Worm (Caenorhabditis elegans) whole organism, early embryonic: ENCODE measurements around the gene fard-1.

Source experiments
- B0310.2 ChIP-seq: sonication (generic microtip); optimal IDR thresholded peaks from 2 replicates; lab custom pipeline; 2016; ENCODE audit warnings: mild to moderate bottlenecking, missing genetic modification characterization, missing compliant biosample characterization
- F13C5.2 ChIP-seq: sonication (generic microtip); optimal IDR thresholded peaks from 2 replicates; lab custom pipeline; 2017; ENCODE audit warnings: mild to moderate bottlenecking, missing genetic modification characterization, inconsistent platforms, missing compliant biosample characterization
- aly-1 ChIP-seq: sonication (generic microtip); optimal IDR thresholded peaks from 2 replicates; lab custom pipeline; 2016; ENCODE audit warnings: missing genetic modification characterization, missing compliant biosample characterization
- ama-1 ChIP-seq: fragments of 150-350 bp; optimal IDR thresholded peaks from 2 replicates; lab custom pipeline; 2014
- ceh-13 ChIP-seq: fragments of 200-800 bp; sonication (Bioruptor generic); optimal IDR thresholded peaks from 2 replicates; lab custom pipeline; 2018; ENCODE audit warnings: mild to moderate bottlenecking, missing genetic modification characterization, missing compliant biosample characterization
- ceh-36 ChIP-seq: sonication (generic microtip); optimal IDR thresholded peaks from 2 replicates; lab custom pipeline; 2016; ENCODE audit warnings: missing genetic modification characterization, inconsistent platforms, missing compliant biosample characterization
- ets-7 ChIP-seq: sonication (generic microtip); optimal IDR thresholded peaks from 2 replicates; lab custom pipeline; 2016; ENCODE audit warnings: missing genotype, missing genetic modification characterization, missing compliant biosample characterization
- flt-1 ChIP-seq: fragments of 200-800 bp; sonication (Bioruptor generic); IDR thresholded peaks from 2 replicates; pipeline ENCODE4 v1.3.6; 2022; ENCODE audit warnings: missing genetic modification characterization, missing compliant biosample characterization
- hmbx-1 ChIP-seq: sonication (generic microtip); optimal IDR thresholded peaks from 2 replicates; lab custom pipeline; 2016; ENCODE audit warnings: mild to moderate bottlenecking, missing genetic modification characterization, missing compliant biosample characterization
- hmg-4 ChIP-seq: fragments of 200-800 bp; sonication (Bioruptor generic); optimal IDR thresholded peaks from 2 replicates; lab custom pipeline; 2018; ENCODE audit warnings: mild to moderate bottlenecking, missing genetic modification characterization, missing compliant biosample characterization
- hnd-1 ChIP-seq: sonication (generic microtip); optimal IDR thresholded peaks from 2 replicates; lab custom pipeline; 2016; ENCODE audit warnings: missing genetic modification characterization, missing compliant biosample characterization
- pes-1 ChIP-seq: fragments of 200-800 bp; sonication (Bioruptor generic); IDR thresholded peaks from 2 replicates; pipeline ENCODE4 v1.3.6; 2022; ENCODE audit warnings: missing genetic modification reagents, missing genetic modification characterization, missing compliant biosample characterization
- scrt-1 ChIP-seq: fragments of 200-800 bp; sonication (Bioruptor generic); IDR thresholded peaks from 2 replicates; pipeline ENCODE4 v1.3.6; 2022; ENCODE audit warnings: missing genetic modification characterization, missing compliant biosample characterization
- sea-1 ChIP-seq: fragments of 200-800 bp; sonication (Bioruptor generic); conservative IDR thresholded peaks from 2 replicates; pipeline ENCODE4 v1.3.6; 2022; ENCODE audit warnings: missing genetic modification characterization, missing compliant biosample characterization
- tbx-11 ChIP-seq: fragments of 200-800 bp; sonication (Bioruptor generic); IDR thresholded peaks from 2 replicates; pipeline ENCODE4 v1.3.6; 2022; ENCODE audit warnings: missing genetic modification characterization, missing compliant biosample characterization
- tbx-37 ChIP-seq: fragments of 200-800 bp; sonication (Bioruptor generic); conservative IDR thresholded peaks from 2 replicates; pipeline ENCODE4 v1.3.6; 2022; ENCODE audit warnings: missing genetic modification reagents, missing genetic modification characterization, missing compliant biosample characterization
- tra-4 ChIP-seq: sonication (generic microtip); optimal IDR thresholded peaks from 2 replicates; lab custom pipeline; 2017; ENCODE audit warnings: missing genetic modification characterization, missing compliant biosample characterization

The fard-1 gene

ce11 chrX:2960703-2961102 is 27.5 kb downstream of the fard-1 start:
- TF ChIP-seq pes-1 (GFP tag; lab: Robert Waterston, UW) = no peak
- no peak for TF ChIP-seq aly-1 (tag; lab: Kevin White, UChicago)
- no peak for TF ChIP-seq sea-1 (GFP tag; lab: Robert Waterston, UW)
- TF ChIP-seq F13C5.2 (tag; lab: Kevin White, UChicago) = no peak
- TF ChIP-seq hmbx-1 (tag; lab: Kevin White, UChicago) = no peak

ce11 chrX:2966252-2966651 is 33.1 kb downstream of the fard-1 start:
- TF ChIP-seq hmbx-1 (tag; lab: Kevin White, UChicago) (no peak), F13C5.2 (tag; lab: Kevin White, UChicago) (no peak), tbx-37 (no peak), ceh-13 (no peak), ama-1 (lab: Kevin White, UChicago) (no peak), flt-1 (GFP tag; lab: Robert Waterston, UW) (no peak), hnd-1 (tag; lab: Kevin White, UChicago) (no peak), pes-1 (GFP tag; lab: Robert Waterston, UW) (no peak)

- TF ChIP-seq F13C5.2 (tag; lab: Kevin White, UChicago) = no peak
- no peak for TF ChIP-seq aly-1 (tag; lab: Kevin White, UChicago)
- no peak for TF ChIP-seq B0310.2 (tag; lab: Kevin White, UChicago)
- no peak for TF ChIP-seq hmg-4 (GFP tag; lab: Kevin White, UChicago)
- no peak for TF ChIP-seq scrt-1 (GFP tag; lab: Robert Waterston, UW)
- no peak for TF ChIP-seq pes-1 (GFP tag; lab: Robert Waterston, UW)
- no peak for TF ChIP-seq flt-1 (GFP tag; lab: Robert Waterston, UW)
- no peak for TF ChIP-seq ama-1 (lab: Kevin White, UChicago)
- no peak for TF ChIP-seq tbx-37
- no peak for TF ChIP-seq sea-1 (GFP tag; lab: Robert Waterston, UW)
- no peak for TF ChIP-seq hmbx-1 (tag; lab: Kevin White, UChicago)
- TF ChIP-seq ets-7 (tag; lab: Kevin White, UChicago) = no peak
- no peak for TF ChIP-seq tbx-11
- TF ChIP-seq ceh-13 = no peak
- TF ChIP-seq hnd-1 (tag; lab: Kevin White, UChicago) = no peak
- no peak for TF ChIP-seq tra-4 (tag; lab: Kevin White, UChicago)
- TF ChIP-seq ceh-36 = no peak
Observed at ce11 chrX:2969447-2969989, 36.4 kb downstream of the fard-1 start.

- TF ChIP-seq aly-1 (tag; lab: Kevin White, UChicago) = no peak
- no peak for TF ChIP-seq ceh-36
Observed at ce11 chrX:2970212-2970611, 37.1 kb downstream of the fard-1 start.

ce11 chrX:2970804-2971395 is 37.7 kb downstream of the fard-1 start:
- no peak for TF ChIP-seq tbx-37
- no peak for TF ChIP-seq hnd-1 (tag; lab: Kevin White, UChicago)
- TF ChIP-seq tbx-11 = no peak
- TF ChIP-seq ceh-13 = no peak
- no peak for TF ChIP-seq F13C5.2 (tag; lab: Kevin White, UChicago)
- no peak for TF ChIP-seq scrt-1 (GFP tag; lab: Robert Waterston, UW)
- no peak for TF ChIP-seq flt-1 (GFP tag; lab: Robert Waterston, UW)
- no peak for TF ChIP-seq ama-1 (lab: Kevin White, UChicago)
- no peak for TF ChIP-seq ets-7 (tag; lab: Kevin White, UChicago)
- no peak for TF ChIP-seq sea-1 (GFP tag; lab: Robert Waterston, UW)
- TF ChIP-seq hmg-4 (GFP tag; lab: Kevin White, UChicago) = no peak
- no peak for TF ChIP-seq aly-1 (tag; lab: Kevin White, UChicago)
- no peak for TF ChIP-seq tra-4 (tag; lab: Kevin White, UChicago)
- TF ChIP-seq ceh-36 = no peak

- TF ChIP-seq F13C5.2 (tag; lab: Kevin White, UChicago) = no peak
- no peak for TF ChIP-seq tbx-37
- TF ChIP-seq ama-1 (lab: Kevin White, UChicago) = no peak
- no peak for TF ChIP-seq tbx-11
- TF ChIP-seq ceh-13 = no peak
- no peak for TF ChIP-seq flt-1 (GFP tag; lab: Robert Waterston, UW)
- TF ChIP-seq tra-4 (tag; lab: Kevin White, UChicago) = no peak
- TF ChIP-seq scrt-1 (GFP tag; lab: Robert Waterston, UW) = no peak
- TF ChIP-seq hnd-1 (tag; lab: Kevin White, UChicago) = no peak
- TF ChIP-seq B0310.2 (tag; lab: Kevin White, UChicago) = no peak
- no peak for TF ChIP-seq aly-1 (tag; lab: Kevin White, UChicago)
- TF ChIP-seq hmg-4 (GFP tag; lab: Kevin White, UChicago) = no peak
- TF ChIP-seq sea-1 (GFP tag; lab: Robert Waterston, UW) = no peak
- no peak for TF ChIP-seq ets-7 (tag; lab: Kevin White, UChicago)
- TF ChIP-seq ceh-36 = no peak
- no peak for TF ChIP-seq hmbx-1 (tag; lab: Kevin White, UChicago)
- TF ChIP-seq pes-1 (GFP tag; lab: Robert Waterston, UW) = no peak
Observed at ce11 chrX:2971542-2971988, 38.4 kb downstream of the fard-1 start.

ce11 chrX:2972272-2973042 is 39.3 kb downstream of the fard-1 start:
- no peak for TF ChIP-seq scrt-1 (GFP tag; lab: Robert Waterston, UW)
- no peak for TF ChIP-seq hnd-1 (tag; lab: Kevin White, UChicago)
- TF ChIP-seq tbx-11 = no peak
- TF ChIP-seq ceh-36 = no peak
- no peak for TF ChIP-seq pes-1 (GFP tag; lab: Robert Waterston, UW)
- TF ChIP-seq aly-1 (tag; lab: Kevin White, UChicago) = no peak
- no peak for TF ChIP-seq B0310.2 (tag; lab: Kevin White, UChicago)
- no peak for TF ChIP-seq hmg-4 (GFP tag; lab: Kevin White, UChicago)
- no peak for TF ChIP-seq tra-4 (tag; lab: Kevin White, UChicago)
- TF ChIP-seq sea-1 (GFP tag; lab: Robert Waterston, UW) = no peak
- no peak for TF ChIP-seq ama-1 (lab: Kevin White, UChicago)
- no peak for TF ChIP-seq ets-7 (tag; lab: Kevin White, UChicago)
- TF ChIP-seq hmbx-1 (tag; lab: Kevin White, UChicago) = no peak
- TF ChIP-seq ceh-13 = no peak
- no peak for TF ChIP-seq tbx-37
- TF ChIP-seq F13C5.2 (tag; lab: Kevin White, UChicago) = no peak
